Worm (Caenorhabditis elegans): ENCODE data around the gene Y66D12A.10.
A peak's percentile ranks its signal among the peaks of the same experiment; 100 is the strongest.

Y66D12A.10 gene

ce11 chrIII:11581372-11581771 lies 15.7 kb downstream of the Y66D12A.10 start, which contains the start of the genes Y66D12A.6 and ceh-92 (continued):
- no peak for TF ChIP-seq nhr-27 (tag; optimal IDR thresholded peaks at IDR 0.05)
- no peak for TF ChIP-seq hmg-20 (GFP tag; IDR thresholded peaks at IDR 0.05)
- TF ChIP-seq K12H6.12 (tag; optimal IDR thresholded peaks at IDR 0.05) = no peak
- no peak for TF ChIP-seq aptf-3 (GFP tag; IDR thresholded peaks at IDR 0.05)
- TF ChIP-seq lin-54 (GFP tag; optimal IDR thresholded peaks at IDR 0.05) = peak; percentile 56
- peak; percentile 1 for TF ChIP-seq snpc-3.4 (tag; optimal IDR thresholded peaks at IDR 0.05)
- peak; percentile 50 for TF ChIP-seq efl-1 (GFP tag; optimal IDR thresholded peaks at IDR 0.05)
- TF ChIP-seq ztf-3 (GFP tag; optimal IDR thresholded peaks at IDR 0.05) = no peak
- no peak for TF ChIP-seq mel-28 (tag; optimal IDR thresholded peaks at IDR 0.05; ENCODE audit: borderline replicate concordance)
- no peak for TF ChIP-seq ceh-79 (tag; optimal IDR thresholded peaks at IDR 0.05)
- no peak for TF ChIP-seq Y79H2A.3 (GFP tag; conservative IDR thresholded peaks at IDR 0.05)
- no peak for TF ChIP-seq gei-17 (GFP tag; optimal IDR thresholded peaks at IDR 0.05)
- TF ChIP-seq snpc-4 (GFP tag; optimal IDR thresholded peaks at IDR 0.05) = no peak
- TF ChIP-seq snpc-4 (tag; optimal IDR thresholded peaks at IDR 0.05) = no peak
- no peak for TF ChIP-seq hlh-26 (GFP tag; conservative IDR thresholded peaks at IDR 0.05)
- peak; percentile 73 for TF ChIP-seq D2030.7 (GFP tag; IDR thresholded peaks at IDR 0.05)
- TF ChIP-seq mes-4 (tag; optimal IDR thresholded peaks at IDR 0.05) = no peak
- TF ChIP-seq snpc-1.1 (tag; optimal IDR thresholded peaks at IDR 0.05; ENCODE audit: insufficient read depth) = peak; percentile 0
- no peak for TF ChIP-seq B0035.1 (tag; optimal IDR thresholded peaks at IDR 0.05)
- TF ChIP-seq F55B11.4 (tag; optimal IDR thresholded peaks at IDR 0.05; ENCODE audit: borderline replicate concordance, insufficient read depth) = no peak
- TF ChIP-seq rcor-1 (GFP tag; IDR thresholded peaks at IDR 0.05) = no peak
- no peak for TF ChIP-seq rec-8 (tag; optimal IDR thresholded peaks at IDR 0.05)
- TF ChIP-seq B0019.2 (GFP tag; conservative IDR thresholded peaks at IDR 0.05) = peak; percentile 14; the same call in 1 of the 2 replicates
- no peak for TF ChIP-seq xnd-1 (tag; optimal IDR thresholded peaks at IDR 0.05)
- TF ChIP-seq nfya-1 (tag; optimal IDR thresholded peaks at IDR 0.05; ENCODE audit: borderline replicate concordance, insufficient read depth) = no peak
- TF ChIP-seq chd-7 (tag; optimal IDR thresholded peaks at IDR 0.05) = no peak
- TF ChIP-seq ceh-100 (GFP tag; IDR thresholded peaks at IDR 0.05) = no peak; the same call in 1 of the 2 replicates
- TF ChIP-seq F33H1.4 (GFP tag; IDR thresholded peaks at IDR 0.05) = peak; percentile 47
- TF ChIP-seq cebp-1 (GFP tag; IDR thresholded peaks at IDR 0.05) = no peak
- TF ChIP-seq cebp-1 (tag; optimal IDR thresholded peaks at IDR 0.05) = no peak
- TF ChIP-seq B0336.3 (GFP tag; IDR thresholded peaks at IDR 0.05) = no peak
- no peak for TF ChIP-seq F57A8.1 (GFP tag; optimal IDR thresholded peaks at IDR 0.05)
- TF ChIP-seq B0261.1 (tag; optimal IDR thresholded peaks at IDR 0.05) = no peak
- TF ChIP-seq attf-3 (GFP tag; conservative IDR thresholded peaks at IDR 0.05) = no peak
- TF ChIP-seq lir-1 (GFP tag; conservative IDR thresholded peaks at IDR 0.05) = no peak
- no peak for TF ChIP-seq egrh-3 (GFP tag; IDR thresholded peaks at IDR 0.05)
- TF ChIP-seq somi-1 (GFP tag; optimal IDR thresholded peaks at IDR 0.05) = no peak
- no peak for TF ChIP-seq cebp-2 (GFP tag; IDR thresholded peaks at IDR 0.05)
- TF ChIP-seq madf-3 (GFP tag; IDR thresholded peaks at IDR 0.05) = no peak

ce11 chrIII:11582569-11582968 lies 16.9 kb downstream of the Y66D12A.10 start:
- peak; percentile 64; the same call in 1 of the 2 replicates for TF ChIP-seq nfyb-1 (GFP tag; IDR thresholded peaks at IDR 0.05)
- TF ChIP-seq ztf-25 (GFP tag; IDR thresholded peaks at IDR 0.05) = no peak

Data from whole organism, young adult.